Worm (Caenorhabditis elegans) whole organism, L3 larva: ENCODE measurements around the gene gst-28.

Experiments
- egl-27 ChIP-seq: sonication (generic microtip); optimal IDR thresholded peaks from 4 replicates; lab custom pipeline; 2017; ENCODE audit warnings: missing biosample characterization, missing genetic modification reagents, missing genetic modification characterization
- snpc-4 ChIP-seq: fragments of 150-350 bp; optimal IDR thresholded peaks from 2 replicates; lab custom pipeline; 2014; ENCODE audit warnings: missing biosample characterization, missing genetic modification characterization
- tbx-2 ChIP-seq: sonication (generic microtip); optimal IDR thresholded peaks from 2 replicates; lab custom pipeline; 2016; ENCODE audit warnings: mild to moderate bottlenecking, missing genetic modification characterization, missing compliant biosample characterization

ce11 chrII:15185289-15185688 lies 17.9 kb upstream of the gst-28 start, which contains the start of gene gst-35:
- TF ChIP-seq egl-27: no peak
- TF ChIP-seq snpc-4: no peak
- TF ChIP-seq tbx-2 (tag; lab: Kevin White, UChicago): no peak
